Worm (Caenorhabditis elegans) whole organism, young adult: ENCODE measurements around the gene C53A5.13.

Source experiments
- egl-18 ChIP-seq: fragments of 200-800 bp; sonication (Bioruptor generic); IDR thresholded peaks from 2 replicates; pipeline ENCODE4 v1.3.6; 2022; ENCODE audit warnings: missing genetic modification reagents, missing genetic modification characterization, missing compliant biosample characterization
- fkh-3 ChIP-seq: sonication (generic microtip); optimal IDR thresholded peaks from 2 replicates; lab custom pipeline; 2016; ENCODE audit warnings: mild to moderate bottlenecking, missing genetic modification characterization, missing compliant biosample characterization
- sea-2 ChIP-seq: fragments of 200-800 bp; sonication (Bioruptor generic); IDR thresholded peaks from 2 replicates; pipeline ENCODE4 v1.3.6; 2022; ENCODE audit warnings: missing genetic modification characterization, missing compliant biosample characterization
- unc-62 ChIP-seq: fragments of 150-350 bp; optimal IDR thresholded peaks from 2 replicates; lab custom pipeline; 2014; ENCODE audit warnings: missing biosample characterization, missing genetic modification reagents, missing genetic modification characterization
- zfh-2 ChIP-seq: fragments of 200-800 bp; sonication (Bioruptor generic); conservative IDR thresholded peaks from 2 replicates; pipeline ENCODE4 v1.3.6; 2022; ENCODE audit warnings: missing genetic modification reagents, missing genetic modification characterization, missing compliant biosample characterization

- TF ChIP-seq zfh-2 (GFP tag; lab: Robert Waterston, UW) (no peak), unc-62 (GFP tag; lab: Kevin White, UChicago) (no peak), fkh-3 (tag; lab: Kevin White, UChicago) (no peak), sea-2 (GFP tag; lab: Robert Waterston, UW) (no peak), egl-18 (GFP tag; lab: Robert Waterston, UW) (no peak)
Measured at ce11 chrV:14559312-14559711, 12.6 kb downstream of the C53A5.13 start, which contains the start of gene srt-32.
